Worm (Caenorhabditis elegans): ENCODE results near the gene wago-5.

Gene wago-5

ce11 chrII:5781935-5782921, 33.1 kb downstream of the wago-5 start, which contains the start of gene K05F1.6:
K05F1.6 (plus strand) TSS chrII:5782520.
- TF ChIP-seq lir-3 (tag; optimal IDR thresholded peaks at IDR 0.05): peak; percentile 80
- TF ChIP-seq php-3 (GFP tag; IDR thresholded peaks at IDR 0.05): peak; percentile 65
- peak; percentile 63; the same call in 1 of the 2 replicates for TF ChIP-seq nhr-42 (GFP tag; IDR thresholded peaks at IDR 0.05)
- no peak for TF ChIP-seq cey-2 (tag; optimal IDR thresholded peaks at IDR 0.05; ENCODE audit: borderline replicate concordance, insufficient read depth)
- TF ChIP-seq zip-2 (tag; optimal IDR thresholded peaks at IDR 0.05): peak; percentile 42
- TF ChIP-seq F49E8.2 (tag; optimal IDR thresholded peaks at IDR 0.05; ENCODE audit: borderline replicate concordance): peak; percentile 78
- no peak for TF ChIP-seq skn-1 (tag; optimal IDR thresholded peaks at IDR 0.05)
- TF ChIP-seq Y48G9A.11 (GFP tag; IDR thresholded peaks at IDR 0.05): peak; percentile 84
- TF ChIP-seq unc-62 (GFP tag; optimal IDR thresholded peaks at IDR 0.05 in 1 of 2): peak in 1 of 2 experiments; percentile 92
- TF ChIP-seq unc-62 (tag; optimal IDR thresholded peaks at IDR 0.05): no peak
- TF ChIP-seq unc-39 (tag; optimal IDR thresholded peaks at IDR 0.05): no peak
- no peak for TF ChIP-seq ztf-11 (tag; optimal IDR thresholded peaks at IDR 0.05)
- TF ChIP-seq T20F7.1 (GFP tag; optimal IDR thresholded peaks at IDR 0.05): peak; percentile 60
- peak in 1 of 2 experiments; percentile 17 for TF ChIP-seq mdl-1 (tag; optimal IDR thresholded peaks at IDR 0.05)
- no peak for TF ChIP-seq Y75B8A.6 (GFP tag; IDR thresholded peaks at IDR 0.05)
- TF ChIP-seq daf-16 (GFP tag; optimal IDR thresholded peaks at IDR 0.05): peak; percentile 75 to 88
- peak; percentile 50 for TF ChIP-seq daf-16 (tag; optimal IDR thresholded peaks at IDR 0.05)
- peak; percentile 88 for TF ChIP-seq tra-1 (GFP tag; IDR thresholded peaks at IDR 0.05)
- no peak for TF ChIP-seq daf-8 (GFP tag; IDR thresholded peaks at IDR 0.05)
- peak; percentile 78 for TF ChIP-seq rbr-2 (tag; optimal IDR thresholded peaks at IDR 0.05)
- TF ChIP-seq ceh-28 (tag; optimal IDR thresholded peaks at IDR 0.05): no peak
- TF ChIP-seq egl-43 (GFP tag; IDR thresholded peaks at IDR 0.05): no peak; the same call in 1 of the 2 replicates
- peak; percentile 79 for TF ChIP-seq mes-2 (tag; optimal IDR thresholded peaks at IDR 0.05; ENCODE audit: poor library complexity, severe bottlenecking)
- no peak for TF ChIP-seq ztf-7 (tag; optimal IDR thresholded peaks at IDR 0.05)
- peak; percentile 77; the same call in 1 of the 2 replicates for TF ChIP-seq D1046.2 (GFP tag; IDR thresholded peaks at IDR 0.05)
- no peak for TF ChIP-seq nhr-237 (tag; optimal IDR thresholded peaks at IDR 0.05)
- no peak for TF ChIP-seq aly-2 (tag; optimal IDR thresholded peaks at IDR 0.05)
- TF ChIP-seq zag-1 (tag; optimal IDR thresholded peaks at IDR 0.05): no peak
- peak; percentile 85 for TF ChIP-seq snpc-1.2 (GFP tag; IDR thresholded peaks at IDR 0.05)
- TF ChIP-seq spr-3 (GFP tag; optimal IDR thresholded peaks at IDR 0.05): peak; percentile 84
- TF ChIP-seq hlh-30 (tag; optimal IDR thresholded peaks at IDR 0.05; ENCODE audit: insufficient read depth): peak; percentile 62
- peak; percentile 83 for TF ChIP-seq nhr-102 (tag; optimal IDR thresholded peaks at IDR 0.05)
- TF ChIP-seq nhr-6 (tag; optimal IDR thresholded peaks at IDR 0.05): peak; percentile 45
- peak; percentile 57 for TF ChIP-seq mxl-3 (GFP tag; optimal IDR thresholded peaks at IDR 0.05)
- peak; percentile 61 for TF ChIP-seq hlh-11 (tag; optimal IDR thresholded peaks at IDR 0.05)
- peak; percentile 66 for TF ChIP-seq hmg-1.1 (GFP tag; IDR thresholded peaks at IDR 0.05)
- TF ChIP-seq zfp-2 (tag; optimal IDR thresholded peaks at IDR 0.05): peak; percentile 23
- peak; percentile 73 for TF ChIP-seq jun-1 (tag; optimal IDR thresholded peaks at IDR 0.05)
- TF ChIP-seq vab-7 (GFP tag; IDR thresholded peaks at IDR 0.05): peak; percentile 88
- no peak for TF ChIP-seq nhr-25 (tag; optimal IDR thresholded peaks at IDR 0.05; ENCODE audit: borderline replicate concordance, insufficient read depth)
- peak; percentile 79 for TF ChIP-seq duxl-1 (tag; optimal IDR thresholded peaks at IDR 0.05; ENCODE audit: poor library complexity)
- peak; percentile 65 for TF ChIP-seq mep-1 (tag; optimal IDR thresholded peaks at IDR 0.05)
- no peak for TF ChIP-seq ceh-32 (tag; optimal IDR thresholded peaks at IDR 0.05; ENCODE audit: poor library complexity)
- TF ChIP-seq dve-1 (tag; optimal IDR thresholded peaks at IDR 0.05; ENCODE audit: insufficient read depth): peak; percentile 69
- no peak for TF ChIP-seq nhr-10 (tag; optimal IDR thresholded peaks at IDR 0.05)
- TF ChIP-seq F26F4.8 (GFP tag; conservative IDR thresholded peaks at IDR 0.05): peak; percentile 54; the same call in 1 of the 2 replicates
- peak; percentile 80 for TF ChIP-seq T26A8.4 (GFP tag; IDR thresholded peaks at IDR 0.05)
- no peak for TF ChIP-seq ZK546.5 (tag; optimal IDR thresholded peaks at IDR 0.05)

Measured in whole organism, L4 larva.